Fruit fly (Drosophila melanogaster): ENCODE measurements at regions not wholly inside any gene's neighbourhood (a gene's known extent, or its start where the extent isn't known, plus 50 kb on each side); places are given as distances from the start of the nearest gene placed in this dataset.

DNA sequence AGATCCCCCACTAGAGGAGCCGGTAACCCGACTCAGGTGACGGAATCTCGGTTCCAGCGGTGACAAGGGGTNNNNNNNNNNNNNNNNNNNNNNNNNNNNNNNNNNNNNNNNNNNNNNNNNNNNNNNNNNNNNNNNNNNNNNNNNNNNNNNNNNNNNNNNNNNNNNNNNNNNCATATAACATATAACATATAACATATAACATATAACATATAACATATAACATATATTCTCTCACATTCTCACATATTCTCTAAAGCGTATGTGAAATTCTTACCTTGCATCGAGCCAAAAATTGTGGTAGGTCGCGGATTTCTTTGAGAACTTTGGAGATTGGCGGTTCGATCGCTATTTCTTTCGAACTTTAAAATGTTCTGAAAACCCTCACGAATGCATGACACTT is 65.8 kb upstream of the CG42402 start:
- TF ChIP-seq pan (optimal IDR thresholded peaks at IDR 0.05) (peak; percentile 78), br (GFP tag; optimal IDR thresholded peaks at IDR 0.05) (no peak)
